Worm (Caenorhabditis elegans) whole organism, L3 larva: Measurements from ENCODE around the gene elc-2.

Source experiments
- R02D3.7 ChIP-seq: fragments of 150-350 bp; optimal IDR thresholded peaks from 2 replicates; lab custom pipeline; 2014; ENCODE audit warnings: missing biosample characterization, missing genetic modification characterization
- ZK546.5 ChIP-seq: sonication (generic microtip); optimal IDR thresholded peaks from 2 replicates; lab custom pipeline; 2017; ENCODE audit warnings: missing biosample characterization, missing genetic modification characterization
- aly-2 ChIP-seq: fragments of 150-350 bp; optimal IDR thresholded peaks from 2 replicates; lab custom pipeline; 2014; ENCODE audit warnings: missing biosample characterization, missing genetic modification characterization
- ama-1 ChIP-seq: fragments of 150-350 bp; optimal IDR thresholded peaks from 2 replicates; lab custom pipeline; 2018
- ceh-16 ChIP-seq: sonication (generic microtip); optimal IDR thresholded peaks from 2 replicates; lab custom pipeline; 2017; ENCODE audit warnings: missing biosample characterization, missing genetic modification characterization
- ceh-28 ChIP-seq: fragments of 150-350 bp; optimal IDR thresholded peaks from 2 replicates; lab custom pipeline; 2014; ENCODE audit warnings: missing biosample characterization, missing genetic modification reagents, missing genetic modification characterization
- ceh-9 ChIP-seq: sonication (generic microtip); optimal IDR thresholded peaks from 2 replicates; lab custom pipeline; 2018; ENCODE audit warnings: missing biosample characterization, missing genetic modification characterization
- egl-27 ChIP-seq: sonication (generic microtip); optimal IDR thresholded peaks from 4 replicates; lab custom pipeline; 2017; ENCODE audit warnings: missing biosample characterization, missing genetic modification reagents, missing genetic modification characterization
- elt-1 ChIP-seq: fragments of 150-350 bp; optimal IDR thresholded peaks from 2 replicates; lab custom pipeline; 2014; ENCODE audit warnings: missing biosample characterization, missing genetic modification characterization
- elt-2 ChIP-seq: sonication (generic microtip); optimal IDR thresholded peaks from 2 replicates; lab custom pipeline; 2016; ENCODE audit warnings: missing genetic modification reagents, mild to moderate bottlenecking, missing genetic modification characterization, missing compliant biosample characterization
- fkh-10 ChIP-seq: sonication (generic microtip); optimal IDR thresholded peaks from 2 replicates; lab custom pipeline; 2017; ENCODE audit warnings: missing biosample characterization, missing genetic modification reagents, missing genetic modification characterization
- fkh-2 ChIP-seq: fragments of 150-350 bp; optimal IDR thresholded peaks from 2 replicates; lab custom pipeline; 2014; ENCODE audit warnings: missing biosample characterization, missing genetic modification reagents, missing genetic modification characterization
- lin-15B ChIP-seq: fragments of 150-350 bp; optimal IDR thresholded peaks from 2 replicates; lab custom pipeline; 2014; ENCODE audit warnings: missing biosample characterization, missing genetic modification characterization
- lin-39 ChIP-seq: fragments of 150-350 bp; optimal IDR thresholded peaks from 2 replicates; lab custom pipeline; 2018; ENCODE audit warnings: missing biosample characterization, missing genetic modification reagents, missing genetic modification characterization
- lsy-12 ChIP-seq: sonication (generic microtip); optimal IDR thresholded peaks from 2 replicates; lab custom pipeline; 2016; ENCODE audit warnings: mild to moderate bottlenecking, missing genetic modification characterization, missing compliant biosample characterization
- nfya-1 ChIP-seq: sonication (generic microtip); optimal IDR thresholded peaks from 2 replicates; lab custom pipeline; 2017; ENCODE audit warnings: missing genetic modification characterization, mild to moderate bottlenecking, missing compliant biosample characterization, antibody characterized with exemption, moderate library complexity; ENCODE audit not compliant: insufficient read depth
- nhr-11 ChIP-seq: fragments of 150-350 bp; optimal IDR thresholded peaks from 2 replicates; lab custom pipeline; 2014; ENCODE audit warnings: missing biosample characterization, missing genetic modification characterization
- nhr-12 ChIP-seq: fragments of 150-350 bp; optimal IDR thresholded peaks from 2 replicates; lab custom pipeline; 2014; ENCODE audit warnings: missing biosample characterization, missing genetic modification characterization
- nhr-23 ChIP-seq: fragments of 150-350 bp; optimal IDR thresholded peaks from 2 replicates; lab custom pipeline; 2014; ENCODE audit warnings: missing biosample characterization, missing genetic modification reagents, missing genetic modification characterization
- nhr-237 ChIP-seq: fragments of 150-350 bp; optimal IDR thresholded peaks from 2 replicates; lab custom pipeline; 2014; ENCODE audit warnings: missing biosample characterization, missing genetic modification characterization
- nhr-25 ChIP-seq: sonication (generic microtip); optimal IDR thresholded peaks from 2 replicates; lab custom pipeline; 2017; ENCODE audit warnings: missing biosample characterization, missing genetic modification characterization
- nhr-28 ChIP-seq: fragments of 150-350 bp; optimal IDR thresholded peaks from 2 replicates; lab custom pipeline; 2014; ENCODE audit warnings: missing biosample characterization, missing genetic modification characterization
- nhr-43 ChIP-seq: sonication (generic microtip); optimal IDR thresholded peaks from 2 replicates; lab custom pipeline; 2016; ENCODE audit warnings: mild to moderate bottlenecking, missing genetic modification characterization, missing compliant biosample characterization; ENCODE audit not compliant: poor library complexity, severe bottlenecking
- nhr-67 ChIP-seq: fragments of 150-350 bp; optimal IDR thresholded peaks from 2 replicates; lab custom pipeline; 2014; ENCODE audit warnings: missing biosample characterization, missing genetic modification characterization
- nhr-76 ChIP-seq: fragments of 150-350 bp; sonication (generic microtip); optimal IDR thresholded peaks from 5 replicates; lab custom pipeline; 2014; ENCODE audit warnings: missing biosample characterization, missing genetic modification characterization
- nhr-77 ChIP-seq: fragments of 150-350 bp; optimal IDR thresholded peaks from 2 replicates; lab custom pipeline; 2014; ENCODE audit warnings: missing biosample characterization, missing genetic modification characterization
- pha-4 ChIP-seq: fragments of 150-350 bp; optimal IDR thresholded peaks from 2 replicates; lab custom pipeline; 2014; ENCODE audit warnings: missing biosample characterization, missing genetic modification reagents, missing genetic modification characterization
- pqm-1 ChIP-seq: fragments of 150-350 bp; optimal IDR thresholded peaks from 2 replicates; lab custom pipeline; 2017; ENCODE audit warnings: missing biosample characterization, missing genetic modification characterization, inconsistent platforms
- sea-2 ChIP-seq: fragments of 150-350 bp; sonication (generic microtip); optimal IDR thresholded peaks from 4 replicates; lab custom pipeline; 2014; ENCODE audit warnings: missing biosample characterization, missing genetic modification reagents, missing genetic modification characterization
- skn-1 ChIP-seq: fragments of 150-350 bp; optimal IDR thresholded peaks from 2 replicates; lab custom pipeline; 2014; ENCODE audit warnings: missing biosample characterization, missing genetic modification characterization
- snpc-4 ChIP-seq: fragments of 150-350 bp; optimal IDR thresholded peaks from 2 replicates; lab custom pipeline; 2014; ENCODE audit warnings: missing biosample characterization, missing genetic modification characterization
- unc-39 ChIP-seq: sonication (generic microtip); optimal IDR thresholded peaks from 4 replicates; lab custom pipeline; 2017; ENCODE audit warnings: missing biosample characterization, missing genetic modification characterization
- unc-62 ChIP-seq: fragments of 150-350 bp; sonication (generic microtip); optimal IDR thresholded peaks from 4 replicates; lab custom pipeline; 2014; ENCODE audit warnings: missing biosample characterization, missing genetic modification reagents, missing genetic modification characterization
- ztf-11 ChIP-seq: fragments of 150-350 bp; optimal IDR thresholded peaks from 2 replicates; lab custom pipeline; 2014; ENCODE audit warnings: missing biosample characterization, missing genetic modification characterization
- ztf-4 ChIP-seq: fragments of 150-350 bp; optimal IDR thresholded peaks from 2 replicates; lab custom pipeline; 2014; ENCODE audit warnings: missing biosample characterization, missing genetic modification characterization

elc-2 gene

DNA sequence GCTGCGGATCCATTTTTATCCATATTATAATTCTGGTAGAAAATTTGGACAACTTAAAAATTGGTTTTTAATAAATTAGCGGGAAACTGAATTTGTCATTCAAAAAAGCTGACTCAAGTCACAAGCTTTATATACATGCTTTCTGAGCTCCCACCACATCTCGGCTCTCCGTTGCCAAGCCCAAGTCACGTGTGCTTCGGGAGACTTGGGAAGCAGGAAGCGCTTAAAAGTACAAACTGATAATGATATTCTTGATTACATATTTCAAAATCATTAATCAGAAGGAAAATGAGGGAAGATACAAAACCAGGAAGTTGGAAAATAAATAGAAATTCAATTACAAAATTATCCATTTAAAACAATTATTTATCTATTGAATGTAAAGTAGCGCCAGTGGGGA lies at the start of gene elc-2:
TSS of gene elc-2 (minus strand) at position 101 of the 400 bp plus-strand sequence.
- no peak for TF ChIP-seq aly-2 (tag; lab: Kevin White, UChicago)
- TF ChIP-seq ceh-16 (tag; lab: Kevin White, UChicago) = no peak
- TF ChIP-seq sea-2 = no peak
- no peak for TF ChIP-seq nhr-23
- TF ChIP-seq fkh-2 = no peak
- no peak for TF ChIP-seq ztf-11 (tag; lab: Kevin White, UChicago)
- no peak for TF ChIP-seq ama-1 (lab: Kevin White, UChicago)
- no peak for TF ChIP-seq fkh-10
- TF ChIP-seq pqm-1 (tag; lab: Kevin White, UChicago) = no peak
- no peak for TF ChIP-seq nhr-43 (tag; lab: Kevin White, UChicago)
- no peak for TF ChIP-seq nhr-11 (tag; lab: Kevin White, UChicago)
- no peak for TF ChIP-seq nhr-12 (tag; lab: Kevin White, UChicago)
- no peak for TF ChIP-seq R02D3.7 (tag; lab: Kevin White, UChicago)
- TF ChIP-seq ztf-4 (tag; lab: Kevin White, UChicago) = no peak
- TF ChIP-seq ceh-28 = no peak

- no peak for TF ChIP-seq nhr-76
Observed at ce11 chrX:1826166-1826565, 48.3 kb upstream of the elc-2 start, which contains the start of gene C14E2.1. Gene C14E2.1, plus strand, starts transcription at chrX:1826466.

DNA sequence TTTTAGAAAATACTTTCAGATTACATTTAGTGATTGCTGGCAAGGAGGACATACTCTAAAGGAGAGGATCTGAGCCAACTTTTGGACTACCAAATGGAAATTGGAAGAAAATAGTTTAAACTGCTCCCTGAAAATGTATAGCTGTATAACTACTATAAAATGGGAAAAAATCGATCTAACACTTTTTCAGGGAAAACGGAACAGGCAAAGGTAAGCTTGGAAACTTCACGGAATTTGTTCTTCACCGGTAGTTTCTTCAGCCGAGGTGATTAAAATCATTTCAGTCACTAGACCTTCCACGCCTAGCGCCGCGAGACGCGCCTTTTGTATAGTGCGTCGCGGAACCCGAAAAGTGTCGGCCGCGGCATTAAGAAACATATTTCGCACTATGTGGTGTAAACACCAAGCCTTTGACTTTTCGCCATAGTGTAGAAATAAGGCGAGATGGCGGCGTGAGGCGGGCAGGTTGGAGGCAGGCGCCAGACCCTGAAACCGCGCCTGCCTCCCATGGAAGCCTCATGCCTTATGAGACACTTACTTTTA lies 47.5 kb upstream of the elc-2 start, which contains the start of gene C14E2.5:
TSS of gene C14E2.5 (minus strand) at position 51 of the 543 bp plus-strand sequence.
- TF ChIP-seq nhr-237 (tag; lab: Kevin White, UChicago) = no peak
- TF ChIP-seq pha-4 (tag; lab: Kevin White, UChicago) = no peak
- no peak for TF ChIP-seq ZK546.5
- TF ChIP-seq ceh-28 = no peak
- no peak for TF ChIP-seq fkh-10
- TF ChIP-seq nhr-76 = no peak

DNA sequence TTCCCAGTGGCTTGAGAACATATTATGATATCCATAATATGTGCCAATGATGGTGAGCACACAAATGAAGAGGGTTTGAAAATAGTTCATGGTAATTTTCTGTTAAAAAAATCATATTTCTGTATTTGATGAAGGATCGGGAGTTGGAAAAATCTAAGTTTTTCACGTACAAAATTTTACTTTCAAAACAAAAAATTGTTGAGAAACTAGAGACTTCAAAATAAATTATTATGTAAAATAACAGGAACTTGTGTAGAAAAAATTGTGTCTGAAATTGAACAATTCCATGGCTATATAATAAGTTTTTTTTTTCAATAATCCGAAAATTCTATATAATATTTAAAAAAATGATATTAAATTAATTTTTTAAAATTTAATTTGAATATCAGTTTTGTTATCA lies 43.3 kb upstream of the elc-2 start, which contains the start of gene C14E2.4:
TSS of gene C14E2.4 (minus strand) at position 101 of the 400 bp plus-strand sequence.
- TF ChIP-seq nhr-28 (no peak), fkh-2 (no peak), ceh-16 (tag; lab: Kevin White, UChicago) (no peak), nhr-67 (tag; lab: Kevin White, UChicago) (no peak), nhr-77 (no peak), lin-15B (tag; lab: Kevin White, UChicago) (no peak), elt-1 (tag; lab: Kevin White, UChicago) (no peak), nfya-1 (tag; lab: Kevin White, UChicago) (no peak), snpc-4 (tag; lab: Kevin White, UChicago) (no peak), unc-62 (no peak), elt-2 (tag; lab: Kevin White, UChicago) (no peak), ceh-9 (tag; lab: Kevin White, UChicago) (no peak), skn-1 (tag; lab: Kevin White, UChicago) (no peak)

DNA sequence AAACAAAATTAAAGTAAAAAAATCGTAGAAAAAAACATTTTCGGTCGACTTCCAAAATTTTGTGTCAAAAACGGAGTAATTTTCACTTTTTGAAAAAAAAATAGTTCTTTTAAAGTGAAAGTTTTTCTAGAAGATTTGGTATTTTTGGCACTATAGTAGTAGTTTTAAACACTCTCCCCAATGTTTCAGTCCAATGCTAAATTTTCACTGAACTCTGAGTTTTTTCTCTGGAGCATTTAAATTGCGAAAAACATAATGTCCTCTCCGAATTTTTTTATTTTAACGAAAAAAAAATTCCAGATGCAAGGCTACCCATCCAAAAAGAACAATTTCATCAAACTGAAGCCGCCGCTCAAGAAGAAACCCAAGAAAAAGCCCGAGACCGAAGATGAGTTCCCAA lies 38.2 kb upstream of the elc-2 start, which contains the start of gene C14E2.7:
TSS of gene C14E2.7 (plus strand) at position 301 of the 400 bp plus-strand sequence.
- TF ChIP-seq nhr-11 (tag; lab: Kevin White, UChicago) = no peak
- TF ChIP-seq, all 47 proteins: peak for 0

DNA sequence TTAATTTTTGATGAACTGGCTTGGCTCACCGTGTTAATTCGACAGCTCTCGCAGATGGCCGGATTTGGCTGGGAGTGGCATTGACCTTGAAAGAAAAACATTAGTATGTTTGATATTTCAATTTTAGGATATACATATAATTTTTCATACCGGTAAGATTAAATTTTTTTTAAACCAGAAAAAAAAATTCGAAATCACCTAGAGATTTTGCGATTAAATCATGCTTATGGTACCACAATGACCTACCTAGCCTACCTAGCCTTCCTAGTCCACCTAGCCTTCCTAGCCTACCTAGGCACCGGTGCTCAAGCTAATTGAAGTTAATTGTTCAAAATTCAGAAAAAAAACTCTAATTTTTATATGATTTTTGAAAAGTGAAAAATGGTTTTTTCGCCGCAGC lies 33.5 kb upstream of the elc-2 start, which contains the start of gene C14E2.3:
TSS of gene C14E2.3 (minus strand) at position 101 of the 400 bp plus-strand sequence.
- TF ChIP-seq ceh-16 (tag; lab: Kevin White, UChicago) (no peak), aly-2 (tag; lab: Kevin White, UChicago) (no peak), nhr-25 (no peak)

ce11 chrX:1800980-1801506 lies 23.2 kb upstream of the elc-2 start, which contains the start of gene C14E2.11:
Gene C14E2.11, plus strand, starts transcription at chrX:1801456.
- TF ChIP-seq egl-27 (tag; lab: Kevin White, UChicago) = no peak
- TF ChIP-seq skn-1 (tag; lab: Kevin White, UChicago) = no peak
- no peak for TF ChIP-seq ceh-16 (tag; lab: Kevin White, UChicago)
- no peak for TF ChIP-seq fkh-10
- no peak for TF ChIP-seq elt-2 (tag; lab: Kevin White, UChicago)
- TF ChIP-seq unc-39 (tag; lab: Kevin White, UChicago) = no peak
- TF ChIP-seq lin-39 (tag; lab: Kevin White, UChicago) = no peak
- TF ChIP-seq nhr-28 = no peak
- no peak for TF ChIP-seq R02D3.7 (tag; lab: Kevin White, UChicago)
- TF ChIP-seq lsy-12 (tag; lab: Kevin White, UChicago) = no peak
- no peak for TF ChIP-seq unc-62
- TF ChIP-seq aly-2 (tag; lab: Kevin White, UChicago) = no peak
